Fruit fly (Drosophila melanogaster) whole organism, embryonic: ENCODE results near the gene CG7203.

Source experiments
- Asciz ChIP-seq: fragments of 200-800 bp; sonication (Bioruptor generic); optimal IDR thresholded peaks from 2 replicates; lab custom pipeline; 2017; ENCODE audit warnings: missing biosample characterization, mild to moderate bottlenecking, missing genetic modification characterization, missing genetic modification reagents
- Bdp1 ChIP-seq: fragments of 200-800 bp; sonication (Bioruptor generic); optimal IDR thresholded peaks from 3 replicates; lab custom pipeline; 2016; ENCODE audit warnings: missing biosample characterization, missing genetic modification characterization
- CG10462 ChIP-seq: fragments of 200-800 bp; sonication (Bioruptor generic); optimal IDR thresholded peaks from 2 replicates; lab custom pipeline; 2016; ENCODE audit warnings: missing biosample characterization, missing genetic modification characterization
- CG10654 ChIP-seq: fragments of 200-800 bp; sonication (Bioruptor generic); optimal IDR thresholded peaks from 2 replicates; lab custom pipeline; 2016; ENCODE audit warnings: missing biosample characterization, missing genetic modification characterization
- CG11093 ChIP-seq: fragments of 200-800 bp; sonication (Bioruptor generic); IDR thresholded peaks from 3 replicates; pipeline ENCODE4 v1.3.6; 2022; ENCODE audit warnings: missing biosample characterization, missing genetic modification characterization
- CG11247 ChIP-seq: fragments of 200-800 bp; sonication (Bioruptor generic); IDR thresholded peaks from 2 replicates; pipeline ENCODE4 v1.3.6; 2022; ENCODE audit warnings: missing biosample characterization, missing genetic modification characterization
- CG11560 ChIP-seq: fragments of 200-800 bp; sonication (Bioruptor generic); IDR thresholded peaks from 3 replicates; pipeline ENCODE4 v1.3.6; 2022; ENCODE audit warnings: missing biosample characterization, missing genetic modification characterization
- CG12219 ChIP-seq: fragments of 200-800 bp; sonication (Bioruptor generic); optimal IDR thresholded peaks from 3 replicates; lab custom pipeline; 2018; ENCODE audit warnings: missing biosample characterization, mild to moderate bottlenecking, missing genetic modification characterization
- CG13287 ChIP-seq: fragments of 200-800 bp; sonication (Bioruptor generic); IDR thresholded peaks from 2 replicates; pipeline ENCODE4 v1.3.6; 2022; ENCODE audit warnings: missing biosample characterization, missing genetic modification characterization; ENCODE audit not compliant: partially characterized antibody
- CG13296 ChIP-seq: fragments of 200-800 bp; sonication (Bioruptor generic); optimal IDR thresholded peaks from 3 replicates; lab custom pipeline; 2018; ENCODE audit warnings: missing biosample characterization, mild to moderate bottlenecking, missing genetic modification characterization
- CG13775 ChIP-seq: fragments of 200-800 bp; sonication (Bioruptor generic); optimal IDR thresholded peaks from 3 replicates; lab custom pipeline; 2017; ENCODE audit warnings: missing biosample characterization, mild to moderate bottlenecking, missing genetic modification characterization
- CG14441 ChIP-seq: fragments of 200-800 bp; sonication (Bioruptor generic); IDR thresholded peaks from 2 replicates; pipeline ENCODE4 v1.3.6; 2022; ENCODE audit warnings: missing biosample characterization, missing genetic modification characterization
- CG14860 ChIP-seq: fragments of 200-800 bp; sonication (Bioruptor generic); IDR thresholded peaks from 3 replicates; pipeline ENCODE4 v1.3.6; 2022; ENCODE audit warnings: missing biosample characterization, missing genetic modification characterization; ENCODE audit not compliant: partially characterized antibody
- CG1603 ChIP-seq: fragments of 200-800 bp; sonication (Bioruptor generic); optimal IDR thresholded peaks from 2 replicates; lab custom pipeline; 2019; ENCODE audit warnings: missing biosample characterization, mild to moderate bottlenecking, missing genetic modification characterization, moderate library complexity
- CG16813 ChIP-seq: fragments of 200-800 bp; sonication (Bioruptor generic); IDR thresholded peaks from 3 replicates; pipeline ENCODE4 v1.3.6; 2022; ENCODE audit warnings: missing biosample characterization, missing genetic modification characterization; ENCODE audit not compliant: partially characterized antibody
- CG16863 ChIP-seq: fragments of 200-800 bp; sonication (Bioruptor generic); optimal IDR thresholded peaks from 3 replicates; lab custom pipeline; 2016; ENCODE audit warnings: missing biosample characterization, missing genetic modification characterization
- CG17328 ChIP-seq: fragments of 200-800 bp; sonication (Bioruptor generic); IDR thresholded peaks from 2 replicates; pipeline ENCODE4 v1.3.6; 2022; ENCODE audit warnings: missing biosample characterization, missing genetic modification characterization
- CG17385 ChIP-seq: fragments of 200-800 bp; sonication (Bioruptor generic); optimal IDR thresholded peaks from 3 replicates; lab custom pipeline; 2018; ENCODE audit warnings: missing biosample characterization, mild to moderate bottlenecking, missing genetic modification characterization
- CG17612 ChIP-seq: fragments of 200-800 bp; sonication (Bioruptor generic); IDR thresholded peaks from 2 replicates; pipeline ENCODE4 v1.3.6; 2022; ENCODE audit warnings: missing biosample characterization, missing genetic modification characterization
- CG31441 ChIP-seq: fragments of 200-800 bp; sonication (Bioruptor generic); IDR thresholded peaks from 2 replicates; pipeline ENCODE4 v1.3.6; 2022; ENCODE audit warnings: missing biosample characterization, missing genetic modification characterization
- CG32772 ChIP-seq: fragments of 200-800 bp; sonication (Bioruptor generic); IDR thresholded peaks from 2 replicates; pipeline ENCODE4 v1.3.6; 2022; ENCODE audit warnings: missing biosample characterization, missing genetic modification characterization
- CG34224 ChIP-seq: fragments of 200-800 bp; sonication (Bioruptor generic); IDR thresholded peaks from 3 replicates; pipeline ENCODE4 v1.3.6; 2022; ENCODE audit warnings: missing biosample characterization, missing genetic modification characterization; ENCODE audit not compliant: partially characterized antibody
- CG34422 ChIP-seq: fragments of 200-800 bp; sonication (Bioruptor generic); IDR thresholded peaks from 3 replicates; pipeline ENCODE4 v1.3.6; 2022; ENCODE audit warnings: missing biosample characterization, missing genetic modification characterization
- CG3847 ChIP-seq: fragments of 200-800 bp; sonication (Bioruptor generic); IDR thresholded peaks from 2 replicates; pipeline ENCODE4 v1.3.6; 2022; ENCODE audit warnings: missing biosample characterization, missing genetic modification characterization
- CG42726 ChIP-seq: fragments of 200-800 bp; sonication (Bioruptor generic); IDR thresholded peaks from 2 replicates; pipeline ENCODE4 v1.3.6; 2022; ENCODE audit warnings: missing biosample characterization, missing genetic modification characterization; ENCODE audit not compliant: partially characterized antibody
- CG4282 ChIP-seq: fragments of 200-800 bp; sonication (Bioruptor generic); optimal IDR thresholded peaks from 2 replicates; lab custom pipeline; 2016; ENCODE audit warnings: missing biosample characterization, missing genetic modification characterization
- CG8388 ChIP-seq: fragments of 200-800 bp; sonication (Bioruptor generic); optimal IDR thresholded peaks from 2 replicates; lab custom pipeline; 2019; ENCODE audit warnings: missing biosample characterization, mild to moderate bottlenecking, missing genetic modification characterization, moderate library complexity
- D ChIP-seq, 2 experiments: fragments of 200-800 bp in 1 of 2; fragments of >200 bp in 1 of 2; sonication (Bioruptor generic) in 1 of 2; optimal IDR thresholded peaks; 2 replicates in 1 of 2; 3 replicates in 1 of 2; lab custom pipeline; 2017; ENCODE audit warnings: mild to moderate bottlenecking in 1 of 2, missing biosample characterization in 1 of 2, missing genetic modification characterization in 1 of 2, missing genetic modification reagents in 1 of 2
- Ets65A ChIP-seq: fragments of 200-800 bp; sonication (Bioruptor generic); peaks from one replicate; lab custom pipeline; 2016; ENCODE audit warnings: missing biosample characterization, missing genetic modification characterization
- Fer2 ChIP-seq: fragments of 200-800 bp; sonication (Bioruptor generic); optimal IDR thresholded peaks from 2 replicates; lab custom pipeline; 2018; ENCODE audit warnings: missing biosample characterization, mild to moderate bottlenecking, missing genetic modification characterization, moderate library complexity
- Fer3 ChIP-seq: fragments of 200-800 bp; sonication (Bioruptor generic); optimal IDR thresholded peaks from 2 replicates; lab custom pipeline; 2018; ENCODE audit warnings: missing biosample characterization, mild to moderate bottlenecking, missing genetic modification characterization, moderate library complexity
- HmgD ChIP-seq: fragments of 200-800 bp; sonication (Bioruptor generic); optimal IDR thresholded peaks from 3 replicates; lab custom pipeline; 2016; ENCODE audit warnings: missing biosample characterization, missing genetic modification characterization
- Poxn ChIP-seq: fragments of 200-800 bp; sonication (Bioruptor generic); IDR thresholded peaks from 2 replicates; pipeline ENCODE4 v1.3.6; 2022; ENCODE audit warnings: missing biosample characterization, missing genetic modification characterization
- ab ChIP-seq: fragments of 200-800 bp; sonication (Bioruptor generic); optimal IDR thresholded peaks from 2 replicates; lab custom pipeline; 2016; ENCODE audit warnings: missing biosample characterization, missing genetic modification characterization
- bigmax ChIP-seq: fragments of 200-800 bp; sonication (Bioruptor generic); optimal IDR thresholded peaks from 2 replicates; lab custom pipeline; 2018; ENCODE audit warnings: missing biosample characterization, mild to moderate bottlenecking, missing genetic modification characterization
- cato ChIP-seq: fragments of 200-800 bp; sonication (Bioruptor generic); optimal IDR thresholded peaks from 2 replicates; lab custom pipeline; 2016; ENCODE audit warnings: missing biosample characterization, missing genetic modification characterization, borderline replicate concordance
- chif ChIP-seq, 2 experiments: fragments of 200-800 bp; sonication (Bioruptor generic); optimal IDR thresholded peaks; 3 replicates each; lab custom pipeline; 2016; ENCODE audit warnings: missing biosample characterization in 2 of 2, missing genetic modification characterization in 2 of 2
- croc ChIP-seq: fragments of 200-800 bp; sonication (Bioruptor generic); conservative IDR thresholded peaks from 3 replicates; pipeline ENCODE4 v1.3.6; 2022; ENCODE audit warnings: missing biosample characterization, missing genetic modification characterization
- disco-r ChIP-seq: fragments of 200-800 bp; sonication (Bioruptor generic); optimal IDR thresholded peaks from 2 replicates; lab custom pipeline; 2016; ENCODE audit warnings: missing biosample characterization, missing genetic modification characterization
- dm ChIP-seq: fragments of 200-800 bp; sonication (Bioruptor generic); optimal IDR thresholded peaks from 3 replicates; lab custom pipeline; 2016; ENCODE audit warnings: missing biosample characterization, missing genetic modification characterization
- gce ChIP-seq: fragments of 200-800 bp; sonication (Bioruptor generic); IDR thresholded peaks from 3 replicates; pipeline ENCODE4 v1.3.6; 2022; ENCODE audit warnings: missing biosample characterization, missing genetic modification characterization
- gro ChIP-seq: fragments of 200-800 bp; sonication (Bioruptor generic); optimal IDR thresholded peaks from 2 replicates; lab custom pipeline; 2016; ENCODE audit warnings: missing biosample characterization, missing genetic modification characterization
- hb ChIP-seq: fragments of 200-800 bp; sonication (Bioruptor generic); IDR thresholded peaks from 3 replicates; pipeline ENCODE4 v1.3.6; 2022; ENCODE audit warnings: missing biosample characterization, missing genetic modification characterization; ENCODE audit not compliant: partially characterized antibody
- inv ChIP-seq: fragments of 200-800 bp; sonication (Bioruptor generic); IDR thresholded peaks from 2 replicates; pipeline ENCODE4 v1.3.6; 2022; ENCODE audit warnings: missing biosample characterization, missing genetic modification characterization; ENCODE audit not compliant: partially characterized antibody
- lola ChIP-seq, 3 experiments: fragments of >200 bp in 2 of 3; fragments of 200-800 bp in 1 of 3; sonication (Bioruptor generic) in 1 of 3; optimal IDR thresholded peaks; 2 replicates each; lab custom pipeline; 2017 to 2019; ENCODE audit warnings: missing biosample characterization in 3 of 3, missing genetic modification characterization in 3 of 3, mild to moderate bottlenecking in 1 of 3, moderate library complexity in 1 of 3
- nerfin-2 ChIP-seq: fragments of 200-800 bp; sonication (Bioruptor generic); IDR thresholded peaks from 2 replicates; pipeline ENCODE4 v1.3.6; 2022; ENCODE audit warnings: missing biosample characterization, missing genetic modification characterization; ENCODE audit not compliant: partially characterized antibody
- p53 ChIP-seq: fragments of 200-800 bp; sonication (Bioruptor generic); optimal IDR thresholded peaks from 2 replicates; lab custom pipeline; 2016; ENCODE audit warnings: missing biosample characterization, missing genetic modification characterization
- tap ChIP-seq: fragments of 200-800 bp; optimal IDR thresholded peaks from 3 replicates; lab custom pipeline; 2019; ENCODE audit warnings: missing biosample characterization, mild to moderate bottlenecking, missing genetic modification characterization, moderate library complexity

CG7203 gene

dm6 chr2L:7702383-7703188 is 50.4 kb downstream of the CG7203 start, which contains the start of gene Tep3 (continued):
- TF ChIP-seq D (optimal IDR thresholded peaks at IDR 0.05; lab: Kevin White, UChicago), result no peak
- TF ChIP-seq D (GFP tag; optimal IDR thresholded peaks at IDR 0.05; lab: Kevin White, UChicago), result no peak
- TF ChIP-seq CG14860 (GFP tag; lab: Robert Waterston, UW), result no peak
- TF ChIP-seq CG13775, result no peak
- no peak for TF ChIP-seq CG12219 (GFP tag; lab: Kevin White, UChicago)
- no peak for TF ChIP-seq Poxn (GFP tag; lab: Robert Waterston, UW)
- TF ChIP-seq tap, result no peak
- no peak for TF ChIP-seq Asciz
- no peak for TF ChIP-seq CG10654 (GFP tag; lab: Kevin White, UChicago)
- TF ChIP-seq CG16863, result no peak
- TF ChIP-seq CG11247 (GFP tag; lab: Robert Waterston, UW), result no peak
- TF ChIP-seq CG32772 (GFP tag; lab: Robert Waterston, UW), result no peak
- no peak for TF ChIP-seq CG17385
- TF ChIP-seq CG16813 (GFP tag; lab: Robert Waterston, UW), result no peak
- TF ChIP-seq nerfin-2 (GFP tag; lab: Robert Waterston, UW), result no peak
- no peak for TF ChIP-seq inv
- no peak; the same call in 1 of the 2 replicates for TF ChIP-seq CG31441 (GFP tag; lab: Robert Waterston, UW)
- TF ChIP-seq CG42726 (GFP tag; lab: Robert Waterston, UW), result no peak; the same call in 1 of the 2 replicates
- no peak for TF ChIP-seq gro (GFP tag; lab: Kevin White, UChicago)
- TF ChIP-seq Fer2 (tag; lab: Kevin White, UChicago), result no peak
- TF ChIP-seq disco-r (GFP tag; lab: Kevin White, UChicago), result no peak
- TF ChIP-seq CG13287 (GFP tag; lab: Robert Waterston, UW), result peak; percentile 31; the same call in 1 of the 2 replicates
- peak; percentile 13 for TF ChIP-seq bigmax
- no peak for TF ChIP-seq croc (GFP tag; lab: Robert Waterston, UW)
- TF ChIP-seq CG1603, result no peak
- TF ChIP-seq CG17328 (GFP tag; lab: Robert Waterston, UW), result no peak
- no peak for TF ChIP-seq CG4282 (GFP tag; lab: Kevin White, UChicago)
- no peak for TF ChIP-seq hb (GFP tag; lab: Robert Waterston, UW)
- TF ChIP-seq Bdp1 (GFP tag; lab: Kevin White, UChicago), result no peak
- no peak for TF ChIP-seq ab
- TF ChIP-seq CG3847 (GFP tag; lab: Robert Waterston, UW), result 0 out of 2 replicates have a peak, but pooled peaks have one; percentile 19
- no peak for TF ChIP-seq p53 (GFP tag; lab: Kevin White, UChicago)
- no peak for TF ChIP-seq CG11560 (tag; lab: Robert Waterston, UW)
- TF ChIP-seq CG34422 (GFP tag; lab: Robert Waterston, UW), result no peak
- TF ChIP-seq cato (GFP tag; lab: Kevin White, UChicago), result no peak
- no peak for TF ChIP-seq gce
- no peak for TF ChIP-seq CG34224 (GFP tag; lab: Robert Waterston, UW)
- peak; percentile 33 for TF ChIP-seq Fer3
- TF ChIP-seq dm (GFP tag; lab: Kevin White, UChicago), result no peak
- TF ChIP-seq CG11093 (GFP tag; lab: Robert Waterston, UW), result no peak
- no peak for TF ChIP-seq chif (GFP tag; optimal IDR thresholded peaks at IDR 0.05; lab: Kevin White, UChicago)
- peak; percentile 9 for TF ChIP-seq Ets65A (GFP tag; lab: Kevin White, UChicago)
- no peak for TF ChIP-seq HmgD (GFP tag; lab: Kevin White, UChicago)
- TF ChIP-seq CG17612 (GFP tag; lab: Robert Waterston, UW), result no peak
- TF ChIP-seq CG10462 (GFP tag; lab: Kevin White, UChicago), result no peak
- TF ChIP-seq lola (GFP tag; optimal IDR thresholded peaks at IDR 0.05; lab: Kevin White, UChicago), result no peak
- no peak for TF ChIP-seq CG8388 (GFP tag; lab: Kevin White, UChicago)
- TF ChIP-seq CG14441 (GFP tag; lab: Robert Waterston, UW), result no peak
- no peak for TF ChIP-seq CG13296
